Worm (Caenorhabditis elegans): ENCODE measurements around the gene ncs-1.

The ncs-1 gene

ce11 chrX:986463-986862 is 23.4 kb upstream of the ncs-1 start (continued):
- TF ChIP-seq zim-3 (tag; optimal IDR thresholded peaks at IDR 0.05) (peak; percentile 37), nfya-2 (GFP tag; IDR thresholded peaks at IDR 0.05) (0 out of 2 replicates have a peak, but pooled peaks have one; percentile 43)

ce11 chrX:982598-982997 is 19.5 kb upstream of the ncs-1 start:
- TF ChIP-seq lin-54 (GFP tag; optimal IDR thresholded peaks at IDR 0.05) (no peak), nhr-120 (GFP tag; IDR thresholded peaks at IDR 0.05) (0 out of 2 replicates have a peak, but pooled peaks have one; percentile 56)

ce11 chrX:980252-981009 is 17.4 kb upstream of the ncs-1 start, which contains the start of gene C44C1.1:
TSS of gene C44C1.1 (plus strand) at chrX:980776.
- TF ChIP-seq mes-4 (tag; optimal IDR thresholded peaks at IDR 0.05) (no peak), let-526 (GFP tag; IDR thresholded peaks at IDR 0.05) (no peak), pbrm-1 (GFP tag; IDR thresholded peaks at IDR 0.05) (no peak), snpc-1.3 (tag; optimal IDR thresholded peaks at IDR 0.05; ENCODE audit: insufficient read depth) (no peak), efl-1 (GFP tag; optimal IDR thresholded peaks at IDR 0.05) (no peak), ceh-58 (GFP tag; IDR thresholded peaks at IDR 0.05) (no peak), D2030.7 (GFP tag; IDR thresholded peaks at IDR 0.05) (no peak), madf-6 (GFP tag; IDR thresholded peaks at IDR 0.05) (no peak), hrde-1 (tag; optimal IDR thresholded peaks at IDR 0.05; ENCODE audit: borderline replicate concordance) (no peak), unc-130 (GFP tag; optimal IDR thresholded peaks at IDR 0.05) (no peak), mel-28 (tag; optimal IDR thresholded peaks at IDR 0.05; ENCODE audit: borderline replicate concordance) (no peak), nhr-27 (tag; optimal IDR thresholded peaks at IDR 0.05) (no peak), nhr-120 (GFP tag; IDR thresholded peaks at IDR 0.05) (no peak), pha-4 (tag; optimal IDR thresholded peaks at IDR 0.05) (no peak), F23B12.7 (tag; optimal IDR thresholded peaks at IDR 0.05; ENCODE audit: insufficient read depth) (no peak), zfh-2 (GFP tag; conservative IDR thresholded peaks at IDR 0.05) (no peak), rec-8 (tag; optimal IDR thresholded peaks at IDR 0.05) (no peak), F55B11.4 (tag; optimal IDR thresholded peaks at IDR 0.05; ENCODE audit: borderline replicate concordance, insufficient read depth) (no peak)

- no peak for TF ChIP-seq Y56A3A.18 (GFP tag; IDR thresholded peaks at IDR 0.05)
- no peak for TF ChIP-seq gei-17 (GFP tag; optimal IDR thresholded peaks at IDR 0.05)
- no peak for TF ChIP-seq C17E4.6 (GFP tag; IDR thresholded peaks at IDR 0.05)
- TF ChIP-seq dpff-1 (tag; optimal IDR thresholded peaks at IDR 0.05) = no peak
- TF ChIP-seq ztf-26 (tag; optimal IDR thresholded peaks at IDR 0.05) = peak; percentile 19
- no peak for TF ChIP-seq nfya-1 (tag; optimal IDR thresholded peaks at IDR 0.05; ENCODE audit: borderline replicate concordance, insufficient read depth)
- TF ChIP-seq Y53F4B.3 (GFP tag; IDR thresholded peaks at IDR 0.05) = no peak
- TF ChIP-seq zfh-2 (GFP tag; conservative IDR thresholded peaks at IDR 0.05) = no peak
- TF ChIP-seq nhr-120 (GFP tag; IDR thresholded peaks at IDR 0.05) = no peak
- no peak for TF ChIP-seq hrde-1 (tag; optimal IDR thresholded peaks at IDR 0.05; ENCODE audit: borderline replicate concordance)
- no peak for TF ChIP-seq mes-4 (tag; optimal IDR thresholded peaks at IDR 0.05)
- TF ChIP-seq Y67H2A.10 (GFP tag; conservative IDR thresholded peaks at IDR 0.05) = no peak
- peak; percentile 62 for TF ChIP-seq dox-1 (GFP tag; IDR thresholded peaks at IDR 0.05)
- TF ChIP-seq let-526 (GFP tag; IDR thresholded peaks at IDR 0.05) = no peak
- no peak for TF ChIP-seq F39B2.1 (GFP tag; IDR thresholded peaks at IDR 0.05)
- TF ChIP-seq tlf-1 (GFP tag; optimal IDR thresholded peaks at IDR 0.05) = peak; percentile 44
- no peak for TF ChIP-seq repo-1 (tag; optimal IDR thresholded peaks at IDR 0.05)
- peak; percentile 88 for TF ChIP-seq ztf-22 (GFP tag; optimal IDR thresholded peaks at IDR 0.05)
- no peak for TF ChIP-seq C06A6.2 (GFP tag; conservative IDR thresholded peaks at IDR 0.05)
- peak; percentile 63 for TF ChIP-seq atf-7 (tag; optimal IDR thresholded peaks at IDR 0.05)
- TF ChIP-seq F33H1.4 (GFP tag; IDR thresholded peaks at IDR 0.05) = no peak
- TF ChIP-seq F10E7.11 (tag; optimal IDR thresholded peaks at IDR 0.05) = no peak
- TF ChIP-seq F37B4.10 (GFP tag; IDR thresholded peaks at IDR 0.05) = no peak
- TF ChIP-seq fkh-3 (tag; optimal IDR thresholded peaks at IDR 0.05) = no peak
Observed at ce11 chrX:977958-978686, 15.1 kb upstream of the ncs-1 start, which contains the start of gene abhd-3.2. TSS of gene abhd-3.2 (minus strand) at chrX:978008.
